Fruit fly (Drosophila melanogaster) whole organism, pupa: ENCODE data around the gene CG2617.

Experiments
- CG10348 ChIP-seq: fragments of 200-800 bp; sonication (Bioruptor generic); IDR thresholded peaks from 2 replicates; pipeline ENCODE4 v1.3.6; 2022; ENCODE audit warnings: missing biosample characterization, missing genetic modification characterization
- CG12605 ChIP-seq: fragments of 200-800 bp; sonication (Bioruptor generic); IDR thresholded peaks from 2 replicates; pipeline ENCODE4 v1.3.6; 2022; ENCODE audit warnings: missing biosample characterization, missing genetic modification characterization
- CG15710 ChIP-seq: fragments of 200-800 bp; sonication (Bioruptor generic); optimal IDR thresholded peaks from 2 replicates; lab custom pipeline; 2018; ENCODE audit warnings: missing biosample characterization, mild to moderate bottlenecking, missing genetic modification characterization, moderate library complexity
- CG17806 ChIP-seq: fragments of 200-800 bp; sonication (Bioruptor generic); optimal IDR thresholded peaks from 2 replicates; lab custom pipeline; 2018; ENCODE audit warnings: missing biosample characterization, mild to moderate bottlenecking, missing genetic modification characterization, moderate library complexity
- CG32121 ChIP-seq: fragments of 200-800 bp; sonication (Bioruptor generic); IDR thresholded peaks from 2 replicates; pipeline ENCODE4 v1.3.6; 2022; ENCODE audit warnings: missing biosample characterization, missing genetic modification characterization
- CG34367 ChIP-seq: fragments of 200-800 bp; sonication (Bioruptor generic); optimal IDR thresholded peaks from 2 replicates; lab custom pipeline; 2018; ENCODE audit warnings: missing biosample characterization, mild to moderate bottlenecking, missing genetic modification characterization
- CG8301 ChIP-seq: fragments of 200-800 bp; sonication (Bioruptor generic); optimal IDR thresholded peaks from 2 replicates; lab custom pipeline; 2018; ENCODE audit warnings: missing biosample characterization, mild to moderate bottlenecking, missing genetic modification characterization
- D1 ChIP-seq: fragments of 200-800 bp; sonication (Bioruptor generic); optimal IDR thresholded peaks from 2 replicates; lab custom pipeline; 2018; ENCODE audit warnings: missing biosample characterization, mild to moderate bottlenecking, missing genetic modification characterization, moderate library complexity
- EcR ChIP-seq: fragments of 200-800 bp; sonication (Bioruptor generic); optimal IDR thresholded peaks from 3 replicates; lab custom pipeline; 2019; ENCODE audit warnings: missing biosample characterization, missing genetic modification characterization, mild to moderate bottlenecking, moderate library complexity, missing genetic modification reagents

DNA sequence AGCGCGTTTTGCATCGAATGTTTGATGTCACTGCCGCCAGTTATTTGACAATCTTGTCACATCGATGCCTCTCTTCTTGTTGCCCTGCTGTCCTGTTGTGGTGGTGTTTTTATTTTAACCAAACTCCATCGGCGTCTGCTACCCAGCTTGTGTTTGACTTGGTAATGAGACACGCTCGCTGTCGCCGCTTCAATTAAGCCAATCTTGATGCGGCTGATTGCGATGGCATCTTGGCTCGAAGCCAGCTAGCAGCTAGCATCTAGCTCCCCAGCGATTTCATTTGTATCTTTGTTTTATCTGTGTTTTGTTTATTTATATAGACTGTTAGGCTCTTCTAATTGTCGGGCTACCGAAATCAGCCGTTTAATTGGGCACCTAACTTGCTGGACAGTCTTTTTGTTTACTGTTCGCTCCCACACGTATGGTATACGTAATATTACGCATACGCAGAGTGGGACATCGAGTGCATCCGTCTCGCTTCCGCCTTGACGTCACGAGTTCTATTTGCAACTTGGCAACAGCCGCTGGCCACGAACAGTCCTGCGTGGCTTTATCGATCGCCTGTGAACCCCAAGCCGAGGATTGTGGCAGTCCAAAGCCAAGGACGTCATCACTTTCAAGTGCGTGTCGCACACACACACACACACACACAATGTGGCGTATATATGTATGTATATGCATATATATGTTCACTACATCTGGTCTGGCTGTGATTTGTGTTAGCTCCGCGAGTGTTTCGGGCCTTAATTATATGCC lies 22.5 kb downstream of the CG2617 start:
- no peak for TF ChIP-seq D1 (tag; lab: Kevin White, UChicago)
- TF ChIP-seq CG10348 (GFP tag; lab: Robert Waterston, UW): no peak
- TF ChIP-seq CG34367 (tag; lab: Kevin White, UChicago): no peak
- no peak for TF ChIP-seq CG8301
- TF ChIP-seq CG32121: no peak
- TF ChIP-seq CG12605 (GFP tag; lab: Robert Waterston, UW): no peak
- TF ChIP-seq CG15710 (tag; lab: Kevin White, UChicago): no peak
- no peak for TF ChIP-seq EcR (GFP tag; lab: Kevin White, UChicago)
- no peak for TF ChIP-seq CG17806 (tag; lab: Kevin White, UChicago)
